Fruit fly (Drosophila melanogaster): ENCODE results near the gene kmg.

DNA sequence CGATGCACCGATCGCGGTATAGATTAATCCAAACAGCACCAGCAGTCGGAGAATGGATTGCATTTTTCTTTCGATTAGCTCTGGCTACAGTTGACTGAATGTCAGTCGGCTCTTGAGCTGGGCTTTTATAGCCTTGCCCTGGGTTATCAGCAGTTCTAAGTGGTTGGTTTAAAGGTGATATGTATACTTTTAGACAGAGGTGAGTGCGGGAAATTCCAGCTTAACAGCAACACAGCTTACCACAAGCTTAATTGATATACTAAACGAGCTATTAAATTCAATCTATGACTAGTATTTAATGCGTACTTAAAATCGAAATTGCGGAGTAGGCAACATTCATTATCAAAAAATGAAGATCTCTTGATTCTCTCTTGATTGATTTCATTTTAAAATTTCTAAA, 17.5 kb upstream of the kmg start, which contains the start of gene CG9928:
- TF ChIP-seq Blimp-1 (GFP tag; optimal IDR thresholded peaks at IDR 0.05) (no peak), svp (GFP tag) (peak; percentile 81), net (GFP tag; optimal IDR thresholded peaks at IDR 0.05) (no peak)

All from whole organism, prepupa.